Fruit fly (Drosophila melanogaster) whole organism, embryonic: ENCODE data around the gene Mdh2.

Experiments
- Adf1 ChIP-seq: fragments of 200-800 bp; sonication (Bioruptor generic); IDR thresholded peaks from 2 replicates; pipeline ENCODE4 v1.3.6; 2022; ENCODE audit warnings: missing biosample characterization, missing genetic modification characterization
- Awh ChIP-seq: fragments of 200-800 bp; sonication (Bioruptor generic); IDR thresholded peaks from 2 replicates; pipeline ENCODE4, ENCODE4 v1.3.6; 2022; ENCODE audit warnings: missing biosample characterization, missing genetic modification characterization
- CG10147 ChIP-seq: fragments of 200-800 bp; sonication (Bioruptor generic); optimal IDR thresholded peaks from 2 replicates; lab custom pipeline; 2019; ENCODE audit warnings: missing biosample characterization, mild to moderate bottlenecking, missing genetic modification characterization, moderate library complexity
- CG10267 ChIP-seq: fragments of 200-800 bp; sonication (Bioruptor generic); optimal IDR thresholded peaks from 2 replicates; lab custom pipeline; 2018; ENCODE audit warnings: missing biosample characterization, mild to moderate bottlenecking, missing genetic modification characterization, moderate library complexity
- CG15073 ChIP-seq: fragments of 200-800 bp; sonication (Bioruptor generic); optimal IDR thresholded peaks from 2 replicates; lab custom pipeline; 2016; ENCODE audit warnings: missing biosample characterization, missing genetic modification characterization
- CG17612 ChIP-seq: fragments of 200-800 bp; sonication (Bioruptor generic); IDR thresholded peaks from 2 replicates; pipeline ENCODE4 v1.3.6; 2022; ENCODE audit warnings: missing biosample characterization, missing genetic modification characterization
- CG2116 ChIP-seq: fragments of 200-800 bp; sonication (Bioruptor generic); optimal IDR thresholded peaks from 3 replicates; lab custom pipeline; 2018; ENCODE audit warnings: missing biosample characterization, mild to moderate bottlenecking, missing genetic modification characterization
- CG2199 ChIP-seq: fragments of 200-800 bp; sonication (Bioruptor generic); IDR thresholded peaks from 3 replicates; pipeline ENCODE4 v1.3.6; 2022; ENCODE audit warnings: missing biosample characterization, missing genetic modification characterization
- CG2678 ChIP-seq: fragments of 200-800 bp; sonication (Bioruptor generic); optimal IDR thresholded peaks from 3 replicates; lab custom pipeline; 2019; ENCODE audit warnings: missing biosample characterization, mild to moderate bottlenecking, missing genetic modification characterization, moderate library complexity
- CG34224 ChIP-seq: fragments of 200-800 bp; sonication (Bioruptor generic); IDR thresholded peaks from 3 replicates; pipeline ENCODE4 v1.3.6; 2022; ENCODE audit warnings: missing biosample characterization, missing genetic modification characterization; ENCODE audit not compliant: partially characterized antibody
- CG34376 ChIP-seq: fragments of 200-800 bp; sonication (Bioruptor generic); optimal IDR thresholded peaks from 2 replicates; lab custom pipeline; 2018; ENCODE audit warnings: missing biosample characterization, mild to moderate bottlenecking, missing genetic modification characterization
- CG4424 ChIP-seq: fragments of 200-800 bp; sonication (Bioruptor generic); optimal IDR thresholded peaks from 3 replicates; lab custom pipeline; 2016; ENCODE audit warnings: missing biosample characterization, missing genetic modification characterization
- CG4854 ChIP-seq: fragments of 200-800 bp; sonication (Bioruptor generic); optimal IDR thresholded peaks from 2 replicates; lab custom pipeline; 2016; ENCODE audit warnings: missing biosample characterization, missing genetic modification characterization, inconsistent platforms
- CG5180 ChIP-seq: fragments of 200-800 bp; sonication (Bioruptor generic); optimal IDR thresholded peaks from 3 replicates; lab custom pipeline; 2017; ENCODE audit warnings: missing biosample characterization, missing genetic modification characterization, mild to moderate bottlenecking, moderate library complexity, missing genetic modification reagents
- CG8089 ChIP-seq: fragments of 200-800 bp; sonication (Bioruptor generic); optimal IDR thresholded peaks from 3 replicates; lab custom pipeline; 2016; ENCODE audit warnings: missing biosample characterization, missing genetic modification characterization
- Doc2 ChIP-seq: fragments of 200-800 bp; sonication (Bioruptor generic); IDR thresholded peaks from 2 replicates; pipeline ENCODE4 v1.3.6; 2022; ENCODE audit warnings: missing biosample characterization, missing genetic modification characterization
- Dref ChIP-seq: fragments of 200-800 bp; sonication (Bioruptor generic); IDR thresholded peaks from 2 replicates; pipeline ENCODE4 v1.3.6; 2022; ENCODE audit warnings: missing biosample characterization, missing genetic modification characterization
- HLH4C ChIP-seq: fragments of 200-800 bp; sonication (Bioruptor generic); IDR thresholded peaks from 3 replicates; pipeline ENCODE4 v1.3.6; 2022; ENCODE audit warnings: missing biosample characterization, missing genetic modification characterization; ENCODE audit not compliant: partially characterized antibody
- Hey ChIP-seq: fragments of 200-800 bp; sonication (Bioruptor generic); optimal IDR thresholded peaks from 3 replicates; lab custom pipeline; 2018; ENCODE audit warnings: missing biosample characterization, mild to moderate bottlenecking, missing genetic modification characterization
- Jarid2 ChIP-seq: fragments of 200-800 bp; sonication (Bioruptor generic); optimal IDR thresholded peaks from 3 replicates; lab custom pipeline; 2017; ENCODE audit warnings: mild to moderate bottlenecking, missing biosample characterization, missing genetic modification reagents, missing genetic modification characterization
- Lim3 ChIP-seq: fragments of 200-800 bp; sonication (Bioruptor generic); IDR thresholded peaks from 2 replicates; pipeline ENCODE4 v1.3.6; 2022; ENCODE audit warnings: missing biosample characterization, missing genetic modification characterization
- Nf-YA ChIP-seq: fragments of 200-800 bp; sonication (Bioruptor generic); IDR thresholded peaks from 2 replicates; pipeline ENCODE4 v1.3.6; 2022; ENCODE audit warnings: missing biosample characterization, missing genetic modification characterization
- Nf-YB ChIP-seq: fragments of 200-800 bp; sonication (Bioruptor generic); optimal IDR thresholded peaks from 3 replicates; lab custom pipeline; 2019; ENCODE audit warnings: missing biosample characterization, mild to moderate bottlenecking, missing genetic modification characterization, moderate library complexity
- Nf-YC ChIP-seq: fragments of 200-800 bp; optimal IDR thresholded peaks from 3 replicates; lab custom pipeline; 2019; ENCODE audit warnings: missing biosample characterization, mild to moderate bottlenecking, missing genetic modification characterization, moderate library complexity
- Opbp ChIP-seq: fragments of 200-800 bp; sonication (Bioruptor generic); IDR thresholded peaks from 3 replicates; pipeline ENCODE4 v1.3.6; 2022; ENCODE audit warnings: missing biosample characterization, missing genetic modification characterization; ENCODE audit not compliant: partially characterized antibody
- Poxn ChIP-seq: fragments of 200-800 bp; sonication (Bioruptor generic); IDR thresholded peaks from 2 replicates; pipeline ENCODE4 v1.3.6; 2022; ENCODE audit warnings: missing biosample characterization, missing genetic modification characterization
- TFAM ChIP-seq: fragments of 200-800 bp; sonication (Bioruptor generic); optimal IDR thresholded peaks from 2 replicates; lab custom pipeline; 2017; ENCODE audit warnings: missing biosample characterization, missing genetic modification characterization, inconsistent platforms
- Usf ChIP-seq: fragments of 200-800 bp; sonication (Bioruptor generic); optimal IDR thresholded peaks from 2 replicates; lab custom pipeline; 2017; ENCODE audit warnings: missing genotype, missing biosample characterization, missing genetic modification characterization
- Vsx1 ChIP-seq: fragments of 200-800 bp; sonication (Bioruptor generic); optimal IDR thresholded peaks from 2 replicates; lab custom pipeline; 2017; ENCODE audit warnings: missing biosample characterization, mild to moderate bottlenecking, missing genetic modification characterization, missing genetic modification reagents
- Xbp1 ChIP-seq: fragments of 200-800 bp; sonication (Bioruptor generic); optimal IDR thresholded peaks from 3 replicates; lab custom pipeline; 2016; ENCODE audit warnings: missing biosample characterization, mild to moderate bottlenecking, missing genetic modification characterization
- amos ChIP-seq: fragments of 200-800 bp; sonication (Bioruptor generic); IDR thresholded peaks from 2 replicates; pipeline ENCODE4 v1.3.6; 2022; ENCODE audit warnings: missing biosample characterization, missing genetic modification characterization; ENCODE audit not compliant: partially characterized antibody
- ap ChIP-seq: fragments of 200-800 bp; sonication (Bioruptor generic); IDR thresholded peaks from 2 replicates; pipeline ENCODE4 v1.3.6; 2022; ENCODE audit warnings: missing biosample characterization, missing genetic modification characterization
- ash1 ChIP-seq: fragments of 200-800 bp; sonication (Bioruptor generic); optimal IDR thresholded peaks from 2 replicates; lab custom pipeline; 2018; ENCODE audit warnings: missing biosample characterization, mild to moderate bottlenecking, missing genetic modification characterization
- bcd ChIP-seq: fragments of 200-800 bp; sonication (Bioruptor generic); optimal IDR thresholded peaks from 2 replicates; lab custom pipeline; 2017; ENCODE audit warnings: missing biosample characterization, mild to moderate bottlenecking, missing genetic modification characterization
- crol ChIP-seq: fragments of 200-800 bp; sonication (Bioruptor generic); IDR thresholded peaks from 2 replicates; pipeline ENCODE4 v1.3.6; 2022; ENCODE audit warnings: missing biosample characterization, missing genetic modification characterization
- emc ChIP-seq: fragments of 200-800 bp; sonication (Bioruptor generic); optimal IDR thresholded peaks from 2 replicates; lab custom pipeline; 2016; ENCODE audit warnings: missing biosample characterization, missing genetic modification characterization
- fu2 ChIP-seq: fragments of 200-800 bp; sonication (Bioruptor generic); optimal IDR thresholded peaks from 2 replicates; lab custom pipeline; 2016; ENCODE audit warnings: missing biosample characterization, missing genetic modification characterization
- hth ChIP-seq: fragments of >200 bp; optimal IDR thresholded peaks from 2 replicates; lab custom pipeline; 2017; ENCODE audit warnings: inconsistent platforms
- insv ChIP-seq, 2 experiments: fragments of 200-800 bp; sonication (Bioruptor generic); optimal IDR thresholded peaks; 3 replicates each; lab custom pipeline; 2016 to 2018; ENCODE audit warnings: missing biosample characterization in 2 of 2, missing genetic modification characterization in 2 of 2
- jing ChIP-seq: fragments of 200-800 bp; sonication (Bioruptor generic); optimal IDR thresholded peaks from 2 replicates; lab custom pipeline; 2018; ENCODE audit warnings: missing biosample characterization, mild to moderate bottlenecking, missing genetic modification characterization
- nau ChIP-seq: fragments of 200-800 bp; sonication (Bioruptor generic); optimal IDR thresholded peaks from 3 replicates; lab custom pipeline; 2017; ENCODE audit warnings: missing biosample characterization, mild to moderate bottlenecking, missing genetic modification characterization, missing genetic modification reagents
- onecut ChIP-seq: fragments of 200-800 bp; sonication (Bioruptor generic); IDR thresholded peaks from 2 replicates; pipeline ENCODE4 v1.3.6; 2022; ENCODE audit warnings: missing biosample characterization, missing genetic modification characterization
- pzg ChIP-seq: fragments of 200-800 bp; sonication (Bioruptor generic); optimal IDR thresholded peaks from 3 replicates; lab custom pipeline; 2018; ENCODE audit warnings: missing biosample characterization, mild to moderate bottlenecking, missing genetic modification characterization, moderate library complexity
- slp2 ChIP-seq: fragments of 200-800 bp; sonication (Bioruptor generic); optimal IDR thresholded peaks from 2 replicates; lab custom pipeline; 2016; ENCODE audit warnings: missing biosample characterization, missing genetic modification characterization
- sna ChIP-seq: fragments of 200-800 bp; sonication (Bioruptor generic); IDR thresholded peaks from 2 replicates; pipeline ENCODE4 v1.3.6; 2022; ENCODE audit warnings: missing biosample characterization, missing genetic modification characterization; ENCODE audit not compliant: partially characterized antibody
- trem ChIP-seq: fragments of 200-800 bp; optimal IDR thresholded peaks from 3 replicates; lab custom pipeline; 2019; ENCODE audit warnings: missing biosample characterization, mild to moderate bottlenecking, missing genetic modification characterization, moderate library complexity
- twi ChIP-seq: fragments of 200-800 bp; optimal IDR thresholded peaks from 2 replicates; lab custom pipeline; 2019; ENCODE audit warnings: missing biosample characterization, mild to moderate bottlenecking, missing genetic modification characterization, moderate library complexity
- unc-4 ChIP-seq: fragments of 200-800 bp; sonication (Bioruptor generic); IDR thresholded peaks from 2 replicates; pipeline ENCODE4 v1.3.6; 2022; ENCODE audit warnings: missing biosample characterization, missing genetic modification characterization; ENCODE audit not compliant: partially characterized antibody
- wek ChIP-seq: fragments of 200-800 bp; sonication (Bioruptor generic); optimal IDR thresholded peaks from 3 replicates; lab custom pipeline; 2018; ENCODE audit warnings: missing biosample characterization, mild to moderate bottlenecking, missing genetic modification characterization, moderate library complexity
- z ChIP-seq: fragments of 200-800 bp; sonication (Bioruptor generic); IDR thresholded peaks from 3 replicates; pipeline ENCODE4 v1.3.6; 2022; ENCODE audit warnings: missing biosample characterization, missing genetic modification characterization
- zfh1 ChIP-seq: fragments of 200-800 bp; sonication (Bioruptor generic); IDR thresholded peaks from 3 replicates; pipeline ENCODE4 v1.3.6; 2022; ENCODE audit warnings: missing biosample characterization, missing genetic modification characterization

The Mdh2 gene

dm6 chr3R:18183244-18183643, 43.0 kb upstream of the Mdh2 start, which contains the start of gene cdm (continued):
- peak; percentile 45; the same call in 1 of the 3 replicates for TF ChIP-seq Opbp (GFP tag; lab: Robert Waterston, UW)
- TF ChIP-seq Nf-YA (GFP tag; lab: Robert Waterston, UW) = no peak
- TF ChIP-seq Vsx1 (GFP tag; lab: Kevin White, UChicago) = no peak
- 0 out of 3 replicates have a peak, but pooled peaks have one; percentile 35 for TF ChIP-seq z (GFP tag; lab: Robert Waterston, UW)
- TF ChIP-seq CG15073 (GFP tag; lab: Kevin White, UChicago) = no peak
- no peak for TF ChIP-seq twi (tag; lab: Kevin White, UChicago)
- no peak for TF ChIP-seq fu2 (GFP tag; lab: Kevin White, UChicago)
- peak; percentile 3 for TF ChIP-seq bcd (GFP tag; lab: Kevin White, UChicago)
- no peak for TF ChIP-seq insv (GFP tag; optimal IDR thresholded peaks at IDR 0.05; lab: Kevin White, UChicago)
- 0 out of 2 replicates have a peak, but pooled peaks have one; percentile 3 for TF ChIP-seq amos (GFP tag; lab: Robert Waterston, UW)
- no peak for TF ChIP-seq ap
- no peak for TF ChIP-seq Nf-YB (GFP tag; lab: Kevin White, UChicago)
- no peak for TF ChIP-seq CG8089 (GFP tag; lab: Kevin White, UChicago)
- no peak for TF ChIP-seq slp2 (GFP tag; lab: Kevin White, UChicago)
- no peak for TF ChIP-seq CG2678
- no peak for TF ChIP-seq HLH4C (GFP tag; lab: Robert Waterston, UW)
- TF ChIP-seq Jarid2 (GFP tag; lab: Kevin White, UChicago) = no peak
- no peak for TF ChIP-seq TFAM (GFP tag; lab: Kevin White, UChicago)
- TF ChIP-seq wek = no peak
- TF ChIP-seq onecut = no peak
- TF ChIP-seq CG10267 (tag; lab: Kevin White, UChicago) = peak; percentile 69
- no peak for TF ChIP-seq Usf (GFP tag; lab: Kevin White, UChicago)
- TF ChIP-seq pzg = peak; percentile 73
- TF ChIP-seq CG2199 = 0 out of 3 replicates have a peak, but pooled peaks have one; percentile 37
- TF ChIP-seq CG5180 (GFP tag; lab: Kevin White, UChicago) = no peak
- TF ChIP-seq Nf-YC = no peak
- TF ChIP-seq Lim3 (GFP tag; lab: Robert Waterston, UW) = no peak
- no peak for TF ChIP-seq jing (GFP tag; lab: Kevin White, UChicago)
- TF ChIP-seq CG34224 (GFP tag; lab: Robert Waterston, UW) = peak; percentile 22; the same call in 1 of the 3 replicates
- no peak for TF ChIP-seq nau (GFP tag; lab: Kevin White, UChicago)
- peak; percentile 35 for TF ChIP-seq trem
- no peak for TF ChIP-seq Awh
- TF ChIP-seq Poxn (GFP tag; lab: Robert Waterston, UW) = no peak
- no peak for TF ChIP-seq CG4854 (GFP tag; lab: Kevin White, UChicago)
- TF ChIP-seq hth (lab: Kevin White, UChicago) = no peak
- TF ChIP-seq Doc2 (GFP tag; lab: Robert Waterston, UW) = no peak
- TF ChIP-seq CG2116 (GFP tag; lab: Kevin White, UChicago) = peak; percentile 27
- TF ChIP-seq emc = no peak
- no peak for TF ChIP-seq CG17612 (GFP tag; lab: Robert Waterston, UW)
- no peak for TF ChIP-seq Adf1
- TF ChIP-seq CG4424 = no peak
- peak; percentile 27; the same call in 1 of the 2 replicates for TF ChIP-seq sna (GFP tag; lab: Robert Waterston, UW)
- no peak for TF ChIP-seq crol (GFP tag; lab: Robert Waterston, UW)
- TF ChIP-seq CG34376 (GFP tag; lab: Kevin White, UChicago) = no peak
- TF ChIP-seq ash1 (GFP tag; lab: Kevin White, UChicago) = no peak
- no peak for TF ChIP-seq Xbp1 (GFP tag; lab: Kevin White, UChicago)
- no peak for TF ChIP-seq Hey
- no peak for TF ChIP-seq CG10147 (GFP tag; lab: Kevin White, UChicago)
- TF ChIP-seq zfh1 = no peak
- peak; percentile 21; the same call in 1 of the 2 replicates for TF ChIP-seq unc-4 (GFP tag; lab: Robert Waterston, UW)
- TF ChIP-seq Dref (GFP tag; lab: Robert Waterston, UW) = peak; percentile 31; the same call in 1 of the 2 replicates
